Worm (Caenorhabditis elegans): ENCODE data around the gene fipr-28.
"Not testable (repeated sequence)": the region's sequence is repeated elsewhere in the genome, so short reads cannot be mapped to it uniquely, and the experiment has no call there.

DNA sequence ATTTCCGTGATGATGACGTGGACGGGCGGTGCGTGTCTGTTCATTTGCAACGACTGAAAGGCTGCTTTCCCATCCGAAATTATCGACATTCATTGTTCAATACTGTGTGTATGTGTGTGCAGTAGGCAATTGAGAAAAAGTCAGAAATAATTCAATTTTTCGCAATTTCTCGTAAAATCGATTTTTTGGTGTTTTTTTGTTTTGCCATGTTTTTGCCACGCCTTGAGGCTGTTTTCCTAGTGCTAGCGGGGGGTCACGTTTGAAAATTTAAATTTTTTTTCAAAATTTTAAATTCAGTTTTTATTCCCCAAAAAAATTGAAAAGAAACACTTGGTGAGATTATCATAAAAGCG lies 18.4 kb downstream of the fipr-28 start, which contains the start of gene Y51H4A.13:
- not testable (repeated sequence) for TF ChIP-seq sea-1 (GFP tag; conservative IDR thresholded peaks at IDR 0.05); ama-1 (optimal IDR thresholded peaks at IDR 0.05); hmbx-1 (tag; optimal IDR thresholded peaks at IDR 0.05); tbx-37 (GFP tag; conservative IDR thresholded peaks at IDR 0.05); ceh-36 (tag; optimal IDR thresholded peaks at IDR 0.05); hmg-4 (GFP tag; optimal IDR thresholded peaks at IDR 0.05); pes-1 (GFP tag; IDR thresholded peaks at IDR 0.05); tra-4 (tag; optimal IDR thresholded peaks at IDR 0.05); scrt-1 (GFP tag; IDR thresholded peaks at IDR 0.05); B0310.2 (tag; optimal IDR thresholded peaks at IDR 0.05); F13C5.2 (tag; optimal IDR thresholded peaks at IDR 0.05); flt-1 (GFP tag; IDR thresholded peaks at IDR 0.05); ceh-13 (GFP tag; optimal IDR thresholded peaks at IDR 0.05); aly-1 (tag; optimal IDR thresholded peaks at IDR 0.05)

All from whole organism, early embryonic.